Fruit fly (Drosophila melanogaster) whole organism, embryonic: ENCODE measurements around the gene CG42727.

Experiments
- Atf-2 ChIP-seq: fragments of 200-800 bp; sonication (Bioruptor generic); optimal IDR thresholded peaks from 2 replicates; lab custom pipeline; 2016; ENCODE audit warnings: missing biosample characterization, missing genetic modification characterization
- Bgb ChIP-seq: fragments of 200-800 bp; sonication (Bioruptor generic); IDR thresholded peaks from 2 replicates; pipeline ENCODE4 v1.3.6; 2022; ENCODE audit warnings: missing biosample characterization, missing genetic modification characterization; ENCODE audit not compliant: partially characterized antibody
- CG11456 ChIP-seq: fragments of 200-800 bp; sonication (Bioruptor generic); IDR thresholded peaks from 3 replicates; pipeline ENCODE4 v1.3.6; 2022; ENCODE audit warnings: missing biosample characterization, missing genetic modification characterization
- CG14050 ChIP-seq: fragments of 200-800 bp; sonication (Bioruptor generic); IDR thresholded peaks from 3 replicates; pipeline ENCODE4 v1.3.6; 2022; ENCODE audit warnings: missing biosample characterization, missing genetic modification characterization
- CG14710 ChIP-seq: fragments of 200-800 bp; sonication (Bioruptor generic); optimal IDR thresholded peaks from 3 replicates; lab custom pipeline; 2019; ENCODE audit warnings: missing biosample characterization, mild to moderate bottlenecking, missing genetic modification characterization, moderate library complexity
- CG14860 ChIP-seq: fragments of 200-800 bp; sonication (Bioruptor generic); IDR thresholded peaks from 3 replicates; pipeline ENCODE4 v1.3.6; 2022; ENCODE audit warnings: missing biosample characterization, missing genetic modification characterization; ENCODE audit not compliant: partially characterized antibody
- CG15696 ChIP-seq: fragments of 200-800 bp; sonication (Bioruptor generic); optimal IDR thresholded peaks from 2 replicates; lab custom pipeline; 2019; ENCODE audit warnings: missing biosample characterization, mild to moderate bottlenecking, missing genetic modification characterization, moderate library complexity
- CG16863 ChIP-seq: fragments of 200-800 bp; sonication (Bioruptor generic); optimal IDR thresholded peaks from 3 replicates; lab custom pipeline; 2016; ENCODE audit warnings: missing biosample characterization, missing genetic modification characterization
- CG1832 ChIP-seq: fragments of 200-800 bp; sonication (Bioruptor generic); optimal IDR thresholded peaks from 2 replicates; lab custom pipeline; 2017; ENCODE audit warnings: missing biosample characterization, mild to moderate bottlenecking, missing genetic modification characterization, inconsistent platforms
- CG2712 ChIP-seq: fragments of 200-800 bp; optimal IDR thresholded peaks from 3 replicates; lab custom pipeline; 2019; ENCODE audit warnings: missing biosample characterization, mild to moderate bottlenecking, missing genetic modification characterization, moderate library complexity
- CG3281 ChIP-seq: fragments of 200-800 bp; sonication (Bioruptor generic); optimal IDR thresholded peaks from 3 replicates; lab custom pipeline; 2017; ENCODE audit warnings: missing biosample characterization, mild to moderate bottlenecking, missing genetic modification characterization
- CG3407 ChIP-seq: fragments of 200-800 bp; sonication (Bioruptor generic); optimal IDR thresholded peaks from 2 replicates; lab custom pipeline; 2018; ENCODE audit warnings: missing biosample characterization, mild to moderate bottlenecking, missing genetic modification characterization
- CG34224 ChIP-seq: fragments of 200-800 bp; sonication (Bioruptor generic); IDR thresholded peaks from 3 replicates; pipeline ENCODE4 v1.3.6; 2022; ENCODE audit warnings: missing biosample characterization, missing genetic modification characterization; ENCODE audit not compliant: partially characterized antibody
- CG34422 ChIP-seq: fragments of 200-800 bp; sonication (Bioruptor generic); IDR thresholded peaks from 3 replicates; pipeline ENCODE4 v1.3.6; 2022; ENCODE audit warnings: missing biosample characterization, missing genetic modification characterization
- CG3847 ChIP-seq: fragments of 200-800 bp; sonication (Bioruptor generic); IDR thresholded peaks from 2 replicates; pipeline ENCODE4 v1.3.6; 2022; ENCODE audit warnings: missing biosample characterization, missing genetic modification characterization
- CG4424 ChIP-seq: fragments of 200-800 bp; sonication (Bioruptor generic); optimal IDR thresholded peaks from 3 replicates; lab custom pipeline; 2016; ENCODE audit warnings: missing biosample characterization, missing genetic modification characterization
- CG4617 ChIP-seq: fragments of 200-800 bp; sonication (Bioruptor generic); optimal IDR thresholded peaks from 3 replicates; lab custom pipeline; 2016; ENCODE audit warnings: missing biosample characterization, missing genetic modification characterization, borderline replicate concordance
- CG7372 ChIP-seq: fragments of 200-800 bp; sonication (Bioruptor generic); IDR thresholded peaks from 2 replicates; pipeline ENCODE4 v1.3.6; 2022; ENCODE audit warnings: missing biosample characterization, missing genetic modification characterization
- CTCF ChIP-seq: fragments of 200-800 bp; sonication (Bioruptor generic); optimal IDR thresholded peaks from 2 replicates; lab custom pipeline; 2017; ENCODE audit warnings: missing biosample characterization, mild to moderate bottlenecking, missing genetic modification characterization, moderate library complexity
- D19A ChIP-seq: fragments of 200-800 bp; optimal IDR thresholded peaks from 3 replicates; lab custom pipeline; 2019; ENCODE audit warnings: missing biosample characterization, mild to moderate bottlenecking, missing genetic modification characterization, moderate library complexity
- H2.0 ChIP-seq: fragments of 200-800 bp; sonication (Bioruptor generic); IDR thresholded peaks from 2 replicates; pipeline ENCODE4 v1.3.6; 2022; ENCODE audit warnings: missing biosample characterization, missing genetic modification characterization
- HLH3B ChIP-seq: fragments of 200-800 bp; sonication (Bioruptor generic); IDR thresholded peaks from 2 replicates; pipeline ENCODE4 v1.3.6; 2022; ENCODE audit warnings: missing biosample characterization, missing genetic modification characterization
- HLHmδ ChIP-seq: fragments of 200-800 bp; sonication (Bioruptor generic); optimal IDR thresholded peaks from 2 replicates; lab custom pipeline; 2018; ENCODE audit warnings: missing biosample characterization, mild to moderate bottlenecking, missing genetic modification characterization, moderate library complexity
- Meics ChIP-seq: fragments of 200-800 bp; sonication (Bioruptor generic); optimal IDR thresholded peaks from 2 replicates; lab custom pipeline; 2017; ENCODE audit warnings: missing biosample characterization, mild to moderate bottlenecking, missing genetic modification characterization
- Neu2 ChIP-seq: fragments of 200-800 bp; sonication (Bioruptor generic); optimal IDR thresholded peaks from 3 replicates; lab custom pipeline; 2016; ENCODE audit warnings: missing biosample characterization, missing genetic modification characterization, borderline replicate concordance
- Opbp ChIP-seq: fragments of 200-800 bp; sonication (Bioruptor generic); IDR thresholded peaks from 3 replicates; pipeline ENCODE4 v1.3.6; 2022; ENCODE audit warnings: missing biosample characterization, missing genetic modification characterization; ENCODE audit not compliant: partially characterized antibody
- Optix ChIP-seq: fragments of 200-800 bp; sonication (Bioruptor generic); IDR thresholded peaks from 3 replicates; pipeline ENCODE4 v1.3.6; 2022; ENCODE audit warnings: missing biosample characterization, missing genetic modification characterization
- Scr ChIP-seq: fragments of 200-800 bp; sonication (Bioruptor generic); IDR thresholded peaks from 2 replicates; pipeline ENCODE4 v1.3.6; 2022; ENCODE audit warnings: missing biosample characterization, missing genetic modification characterization; ENCODE audit not compliant: partially characterized antibody
- Usf ChIP-seq: fragments of 200-800 bp; sonication (Bioruptor generic); optimal IDR thresholded peaks from 2 replicates; lab custom pipeline; 2017; ENCODE audit warnings: missing genotype, missing biosample characterization, missing genetic modification characterization
- YL-1 ChIP-seq: fragments of 200-800 bp; sonication (Bioruptor generic); optimal IDR thresholded peaks from 3 replicates; lab custom pipeline; 2017; ENCODE audit warnings: missing biosample characterization, mild to moderate bottlenecking, missing genetic modification characterization
- bcd ChIP-seq: fragments of 200-800 bp; sonication (Bioruptor generic); optimal IDR thresholded peaks from 2 replicates; lab custom pipeline; 2017; ENCODE audit warnings: missing biosample characterization, mild to moderate bottlenecking, missing genetic modification characterization
- bigmax ChIP-seq: fragments of 200-800 bp; sonication (Bioruptor generic); optimal IDR thresholded peaks from 2 replicates; lab custom pipeline; 2018; ENCODE audit warnings: missing biosample characterization, mild to moderate bottlenecking, missing genetic modification characterization
- cato ChIP-seq: fragments of 200-800 bp; sonication (Bioruptor generic); optimal IDR thresholded peaks from 2 replicates; lab custom pipeline; 2016; ENCODE audit warnings: missing biosample characterization, missing genetic modification characterization, borderline replicate concordance
- dimm ChIP-seq: fragments of 200-800 bp; sonication (Bioruptor generic); IDR thresholded peaks from 2 replicates; pipeline ENCODE4 v1.3.6; 2022; ENCODE audit warnings: missing biosample characterization, missing genetic modification characterization
- ewg ChIP-seq: fragments of 200-800 bp; sonication (Bioruptor generic); optimal IDR thresholded peaks from 3 replicates; lab custom pipeline; 2017; ENCODE audit warnings: mild to moderate bottlenecking, missing biosample characterization, missing genetic modification reagents, missing genetic modification characterization
- gcm ChIP-seq: fragments of 200-800 bp; sonication (Bioruptor generic); optimal IDR thresholded peaks from 2 replicates; lab custom pipeline; 2019; ENCODE audit warnings: missing biosample characterization, mild to moderate bottlenecking, missing genetic modification characterization, moderate library complexity
- knrl ChIP-seq: fragments of 200-800 bp; sonication (Bioruptor generic); IDR thresholded peaks from 3 replicates; pipeline ENCODE4 v1.3.6; 2022; ENCODE audit warnings: missing biosample characterization, missing genetic modification characterization; ENCODE audit not compliant: partially characterized antibody
- lola ChIP-seq, 3 experiments: fragments of >200 bp in 2 of 3; fragments of 200-800 bp in 1 of 3; sonication (Bioruptor generic) in 1 of 3; optimal IDR thresholded peaks; 2 replicates each; lab custom pipeline; 2017 to 2019; ENCODE audit warnings: missing biosample characterization in 3 of 3, missing genetic modification characterization in 3 of 3, mild to moderate bottlenecking in 1 of 3, moderate library complexity in 1 of 3
- mam ChIP-seq: fragments of 200-800 bp; sonication (Bioruptor generic); optimal IDR thresholded peaks from 3 replicates; lab custom pipeline; 2016; ENCODE audit warnings: missing biosample characterization, missing genetic modification characterization
- pnt ChIP-seq: fragments of 200-800 bp; sonication (Bioruptor generic); optimal IDR thresholded peaks from 3 replicates; lab custom pipeline; 2016; ENCODE audit warnings: missing biosample characterization, missing genetic modification characterization
- row ChIP-seq: fragments of 200-800 bp; sonication (Bioruptor generic); IDR thresholded peaks from 3 replicates; pipeline ENCODE4 v1.3.6; 2022; ENCODE audit warnings: missing biosample characterization, missing genetic modification characterization
- sc ChIP-seq, 3 experiments: fragments of >200 bp in 2 of 3; fragments of 200-800 bp in 1 of 3; sonication (Bioruptor generic) in 1 of 3; optimal IDR thresholded peaks; 2 replicates in 2 of 3; 3 replicates in 1 of 3; lab custom pipeline; 2017; ENCODE audit warnings: mild to moderate bottlenecking in 1 of 3, missing biosample characterization in 1 of 3, missing genetic modification characterization in 1 of 3, missing genetic modification reagents in 1 of 3
- sima ChIP-seq: fragments of 200-800 bp; sonication (Bioruptor generic); optimal IDR thresholded peaks from 2 replicates; lab custom pipeline; 2016; ENCODE audit warnings: missing biosample characterization, missing genetic modification characterization
- stwl ChIP-seq: fragments of 200-800 bp; sonication (Bioruptor generic); optimal IDR thresholded peaks from 3 replicates; lab custom pipeline; 2018; ENCODE audit warnings: missing biosample characterization, mild to moderate bottlenecking, missing genetic modification characterization, moderate library complexity
- tna ChIP-seq: fragments of 200-800 bp; sonication (Bioruptor generic); IDR thresholded peaks from 2 replicates; pipeline ENCODE4 v1.3.6; 2022; ENCODE audit warnings: missing biosample characterization, missing genetic modification characterization; ENCODE audit not compliant: partially characterized antibody
- toy ChIP-seq: fragments of 200-800 bp; sonication (Bioruptor generic); IDR thresholded peaks from 2 replicates; pipeline ENCODE4 v1.3.6; 2022; ENCODE audit warnings: missing biosample characterization, missing genetic modification characterization
- ttk ChIP-seq: fragments of 200-800 bp; sonication (Bioruptor generic); IDR thresholded peaks from 2 replicates; pipeline ENCODE4 v2.1.2; 2022; ENCODE audit warnings: missing biosample characterization, missing genetic modification characterization
- tx ChIP-seq: fragments of 200-800 bp; sonication (Bioruptor generic); optimal IDR thresholded peaks from 2 replicates; lab custom pipeline; 2016; ENCODE audit warnings: missing biosample characterization, missing genetic modification characterization
- unc-4 ChIP-seq: fragments of 200-800 bp; sonication (Bioruptor generic); IDR thresholded peaks from 2 replicates; pipeline ENCODE4 v1.3.6; 2022; ENCODE audit warnings: missing biosample characterization, missing genetic modification characterization; ENCODE audit not compliant: partially characterized antibody
- zen2 ChIP-seq: fragments of 200-800 bp; sonication (Bioruptor generic); IDR thresholded peaks from 3 replicates; pipeline ENCODE4 v1.3.6; 2022; ENCODE audit warnings: missing biosample characterization, missing genetic modification characterization; ENCODE audit not compliant: partially characterized antibody

The CG42727 gene

dm6 chr3R:15361490-15361889 lies 13.6 kb downstream of the CG42727 start, which contains the start of the genes Cog2 and Trax (continued):
- TF ChIP-seq CG14860 (GFP tag; lab: Robert Waterston, UW) (peak; percentile 72), CTCF (no peak), Opbp (GFP tag; lab: Robert Waterston, UW) (peak; percentile 85; the same call in 2 of the 3 replicates), CG3281 (no peak), lola (GFP tag; optimal IDR thresholded peaks at IDR 0.05; lab: Kevin White, UChicago) (no peak), CG15696 (tag; lab: Kevin White, UChicago) (no peak), CG11456 (no peak), YL-1 (GFP tag; lab: Kevin White, UChicago) (peak; percentile 41), CG3407 (GFP tag; lab: Kevin White, UChicago) (no peak), D19A (tag; lab: Kevin White, UChicago) (no peak), CG4617 (GFP tag; lab: Kevin White, UChicago) (peak; percentile 49), Bgb (GFP tag; lab: Robert Waterston, UW) (peak; percentile 87), bigmax (GFP tag; lab: Kevin White, UChicago) (no peak), CG7372 (GFP tag; lab: Robert Waterston, UW) (no peak), CG2712 (tag; lab: Kevin White, UChicago) (no peak), sima (GFP tag; lab: Kevin White, UChicago) (no peak), toy (GFP tag; lab: Robert Waterston, UW) (no peak), zen2 (peak; percentile 92), CG3847 (GFP tag; lab: Robert Waterston, UW) (no peak), H2.0 (GFP tag; lab: Robert Waterston, UW) (no peak), mam (GFP tag; lab: Kevin White, UChicago) (no peak), Neu2 (GFP tag; lab: Kevin White, UChicago) (no peak), HLHmδ (GFP tag; lab: Kevin White, UChicago) (no peak), HLH3B (GFP tag; lab: Robert Waterston, UW) (no peak), CG1832 (GFP tag; lab: Kevin White, UChicago) (no peak), CG16863 (no peak), Optix (no peak), pnt (GFP tag; lab: Kevin White, UChicago) (no peak), CG4424 (GFP tag; lab: Kevin White, UChicago) (no peak), Meics (GFP tag; lab: Kevin White, UChicago) (no peak), CG14710 (tag; lab: Kevin White, UChicago) (no peak), stwl (tag; lab: Kevin White, UChicago) (peak; percentile 39), ttk (no peak), CG14050 (GFP tag; lab: Robert Waterston, UW) (no peak), knrl (GFP tag; lab: Robert Waterston, UW) (peak; percentile 77), tx (GFP tag; lab: Kevin White, UChicago) (no peak), sc (optimal IDR thresholded peaks at IDR 0.05; lab: Kevin White, UChicago) (no peak), sc (GFP tag; optimal IDR thresholded peaks at IDR 0.05; lab: Kevin White, UChicago) (no peak), Usf (GFP tag; lab: Kevin White, UChicago) (no peak), dimm (GFP tag; lab: Robert Waterston, UW) (no peak), row (GFP tag; lab: Robert Waterston, UW) (no peak), unc-4 (GFP tag; lab: Robert Waterston, UW) (peak; percentile 95), Atf-2 (no peak), ewg (no peak), cato (no peak), Scr (GFP tag; lab: Robert Waterston, UW) (peak; percentile 92), gcm (GFP tag; lab: Kevin White, UChicago) (no peak), CG34224 (peak; percentile 94), bcd (GFP tag; lab: Kevin White, UChicago) (no peak), tna (GFP tag; lab: Robert Waterston, UW) (peak; percentile 78), CG34422 (GFP tag; lab: Robert Waterston, UW) (0 out of 3 replicates have a peak, but pooled peaks have one; percentile 9)
